Worm (Caenorhabditis elegans) whole organism, L3 larva: ENCODE data around the gene Y50D4C.12.

ENCODE experiments used
- R02D3.7 ChIP-seq: fragments of 150-350 bp; optimal IDR thresholded peaks from 2 replicates; lab custom pipeline; 2014; ENCODE audit warnings: missing biosample characterization, missing genetic modification characterization
- ZK546.5 ChIP-seq: sonication (generic microtip); optimal IDR thresholded peaks from 2 replicates; lab custom pipeline; 2017; ENCODE audit warnings: missing biosample characterization, missing genetic modification characterization
- aly-2 ChIP-seq: fragments of 150-350 bp; optimal IDR thresholded peaks from 2 replicates; lab custom pipeline; 2014; ENCODE audit warnings: missing biosample characterization, missing genetic modification characterization
- ama-1 ChIP-seq: fragments of 150-350 bp; optimal IDR thresholded peaks from 2 replicates; lab custom pipeline; 2018
- ceh-16 ChIP-seq: sonication (generic microtip); optimal IDR thresholded peaks from 2 replicates; lab custom pipeline; 2017; ENCODE audit warnings: missing biosample characterization, missing genetic modification characterization
- ceh-28 ChIP-seq: fragments of 150-350 bp; optimal IDR thresholded peaks from 2 replicates; lab custom pipeline; 2014; ENCODE audit warnings: missing biosample characterization, missing genetic modification reagents, missing genetic modification characterization
- ceh-82 ChIP-seq: fragments of 150-350 bp; optimal IDR thresholded peaks from 2 replicates; lab custom pipeline; 2014; ENCODE audit warnings: missing biosample characterization, missing genetic modification characterization
- daf-12 ChIP-seq: fragments of 150-350 bp; optimal IDR thresholded peaks from 2 replicates; lab custom pipeline; 2014; ENCODE audit warnings: missing biosample characterization, missing genetic modification reagents, missing genetic modification characterization
- egl-27 ChIP-seq: sonication (generic microtip); optimal IDR thresholded peaks from 4 replicates; lab custom pipeline; 2017; ENCODE audit warnings: missing biosample characterization, missing genetic modification reagents, missing genetic modification characterization
- egl-5 ChIP-seq: fragments of 150-350 bp; optimal IDR thresholded peaks from 2 replicates; lab custom pipeline; 2017; ENCODE audit warnings: missing biosample characterization, missing genetic modification reagents, missing genetic modification characterization, inconsistent platforms
- elt-2 ChIP-seq: sonication (generic microtip); optimal IDR thresholded peaks from 2 replicates; lab custom pipeline; 2016; ENCODE audit warnings: missing genetic modification reagents, mild to moderate bottlenecking, missing genetic modification characterization, missing compliant biosample characterization
- eor-1 ChIP-seq, 2 experiments: fragments of 150-350 bp; optimal IDR thresholded peaks; 2 replicates each; lab custom pipeline; 2014 to 2018; ENCODE audit warnings: missing biosample characterization in 2 of 2, missing genetic modification characterization in 2 of 2
- fkh-10 ChIP-seq: sonication (generic microtip); optimal IDR thresholded peaks from 2 replicates; lab custom pipeline; 2017; ENCODE audit warnings: missing biosample characterization, missing genetic modification reagents, missing genetic modification characterization
- fkh-2 ChIP-seq: fragments of 150-350 bp; optimal IDR thresholded peaks from 2 replicates; lab custom pipeline; 2014; ENCODE audit warnings: missing biosample characterization, missing genetic modification reagents, missing genetic modification characterization
- fos-1 ChIP-seq: fragments of 150-350 bp; optimal IDR thresholded peaks from 2 replicates; lab custom pipeline; 2014; ENCODE audit warnings: missing biosample characterization, missing genetic modification characterization
- hmg-11 ChIP-seq: sonication (generic microtip); optimal IDR thresholded peaks from 2 replicates; lab custom pipeline; 2016; ENCODE audit warnings: missing genetic modification characterization, missing compliant biosample characterization
- lin-15B ChIP-seq: fragments of 150-350 bp; optimal IDR thresholded peaks from 2 replicates; lab custom pipeline; 2014; ENCODE audit warnings: missing biosample characterization, missing genetic modification characterization
- lin-39 ChIP-seq: fragments of 150-350 bp; optimal IDR thresholded peaks from 2 replicates; lab custom pipeline; 2018; ENCODE audit warnings: missing biosample characterization, missing genetic modification reagents, missing genetic modification characterization
- mdl-1 ChIP-seq: fragments of 150-350 bp; optimal IDR thresholded peaks from 2 replicates; lab custom pipeline; 2014; ENCODE audit warnings: missing biosample characterization, missing genetic modification characterization
- nfya-1 ChIP-seq: sonication (generic microtip); optimal IDR thresholded peaks from 2 replicates; lab custom pipeline; 2017; ENCODE audit warnings: missing genetic modification characterization, mild to moderate bottlenecking, missing compliant biosample characterization, antibody characterized with exemption, moderate library complexity; ENCODE audit not compliant: insufficient read depth
- nhr-12 ChIP-seq: fragments of 150-350 bp; optimal IDR thresholded peaks from 2 replicates; lab custom pipeline; 2014; ENCODE audit warnings: missing biosample characterization, missing genetic modification characterization
- nhr-23 ChIP-seq: fragments of 150-350 bp; optimal IDR thresholded peaks from 2 replicates; lab custom pipeline; 2014; ENCODE audit warnings: missing biosample characterization, missing genetic modification reagents, missing genetic modification characterization
- nhr-28 ChIP-seq: fragments of 150-350 bp; optimal IDR thresholded peaks from 2 replicates; lab custom pipeline; 2014; ENCODE audit warnings: missing biosample characterization, missing genetic modification characterization
- nhr-67 ChIP-seq: fragments of 150-350 bp; optimal IDR thresholded peaks from 2 replicates; lab custom pipeline; 2014; ENCODE audit warnings: missing biosample characterization, missing genetic modification characterization
- nhr-76 ChIP-seq: fragments of 150-350 bp; sonication (generic microtip); optimal IDR thresholded peaks from 5 replicates; lab custom pipeline; 2014; ENCODE audit warnings: missing biosample characterization, missing genetic modification characterization
- pha-4 ChIP-seq: fragments of 150-350 bp; optimal IDR thresholded peaks from 2 replicates; lab custom pipeline; 2014; ENCODE audit warnings: missing biosample characterization, missing genetic modification reagents, missing genetic modification characterization
- pqm-1 ChIP-seq: fragments of 150-350 bp; optimal IDR thresholded peaks from 2 replicates; lab custom pipeline; 2017; ENCODE audit warnings: missing biosample characterization, missing genetic modification characterization, inconsistent platforms
- sea-2 ChIP-seq: fragments of 150-350 bp; sonication (generic microtip); optimal IDR thresholded peaks from 4 replicates; lab custom pipeline; 2014; ENCODE audit warnings: missing biosample characterization, missing genetic modification reagents, missing genetic modification characterization
- skn-1 ChIP-seq: fragments of 150-350 bp; optimal IDR thresholded peaks from 2 replicates; lab custom pipeline; 2014; ENCODE audit warnings: missing biosample characterization, missing genetic modification characterization
- tbx-2 ChIP-seq: sonication (generic microtip); optimal IDR thresholded peaks from 2 replicates; lab custom pipeline; 2016; ENCODE audit warnings: mild to moderate bottlenecking, missing genetic modification characterization, missing compliant biosample characterization
- unc-39 ChIP-seq: sonication (generic microtip); optimal IDR thresholded peaks from 4 replicates; lab custom pipeline; 2017; ENCODE audit warnings: missing biosample characterization, missing genetic modification characterization
- unc-62 ChIP-seq: fragments of 150-350 bp; sonication (generic microtip); optimal IDR thresholded peaks from 4 replicates; lab custom pipeline; 2014; ENCODE audit warnings: missing biosample characterization, missing genetic modification reagents, missing genetic modification characterization
- zag-1 ChIP-seq: fragments of 150-350 bp; optimal IDR thresholded peaks from 2 replicates; lab custom pipeline; 2014; ENCODE audit warnings: missing biosample characterization, missing genetic modification characterization
- ztf-4 ChIP-seq: fragments of 150-350 bp; optimal IDR thresholded peaks from 2 replicates; lab custom pipeline; 2014; ENCODE audit warnings: missing biosample characterization, missing genetic modification characterization

Gene Y50D4C.12

ce11 chrV:976498-977063 is 5.8 kb upstream of the Y50D4C.12 start:
- TF ChIP-seq ceh-16 (no peak), elt-2 (peak; percentile 60), pqm-1 (tag; lab: Kevin White, UChicago) (peak; percentile 48)

- TF ChIP-seq zag-1 (tag; lab: Kevin White, UChicago) (no peak), eor-1 (tag; optimal IDR thresholded peaks at IDR 0.05; lab: Kevin White, UChicago) (no peak), pha-4 (peak; percentile 88)
These were observed 4.5 kb upstream of the Y50D4C.12 start for ce11 chrV:977853-978252.

- no peak for TF ChIP-seq aly-2 (tag; lab: Kevin White, UChicago)
- no peak for TF ChIP-seq fos-1 (tag; lab: Kevin White, UChicago)
- no peak for TF ChIP-seq nhr-12 (tag; lab: Kevin White, UChicago)
- TF ChIP-seq hmg-11 = no peak
- TF ChIP-seq nhr-67 = no peak
- TF ChIP-seq skn-1 (tag; lab: Kevin White, UChicago) = no peak
- TF ChIP-seq nhr-76 (tag; lab: Kevin White, UChicago) = no peak
- no peak for TF ChIP-seq mdl-1
- no peak for TF ChIP-seq nhr-28 (tag; lab: Kevin White, UChicago)
- TF ChIP-seq ZK546.5 (tag; lab: Kevin White, UChicago) = no peak
- no peak for TF ChIP-seq ceh-28 (tag; lab: Kevin White, UChicago)
- TF ChIP-seq fkh-2 (tag; lab: Kevin White, UChicago) = no peak
- TF ChIP-seq egl-5 (tag; lab: Kevin White, UChicago) = no peak
- no peak for TF ChIP-seq ceh-82 (tag; lab: Kevin White, UChicago)
- TF ChIP-seq egl-27 (tag; lab: Kevin White, UChicago) = no peak
These were observed 3.8 kb upstream of the Y50D4C.12 start for ce11 chrV:978617-979016.

ce11 chrV:979698-980097 is 2.7 kb upstream of the Y50D4C.12 start:
- peak; percentile 43 for TF ChIP-seq lin-39 (tag; lab: Kevin White, UChicago)
- peak; percentile 4 for TF ChIP-seq lin-15B
- no peak for TF ChIP-seq unc-62
- peak; percentile 61 for TF ChIP-seq pha-4
- no peak for TF ChIP-seq ztf-4
- peak; percentile 21 for TF ChIP-seq fkh-10
- no peak for TF ChIP-seq hmg-11
- peak; percentile 83 for TF ChIP-seq nfya-1 (tag; lab: Kevin White, UChicago)

- TF ChIP-seq tbx-2 (tag; lab: Kevin White, UChicago) = no peak
- TF ChIP-seq nfya-1 (tag; lab: Kevin White, UChicago) = peak; percentile 70
These were observed 739 bp downstream of the Y50D4C.12 start for ce11 chrV:983120-983519.

ce11 chrV:990300-990699 is 7.9 kb downstream of the Y50D4C.12 start:
- TF ChIP-seq pqm-1 (tag; lab: Kevin White, UChicago) = no peak
- TF ChIP-seq nhr-23 (tag; lab: Kevin White, UChicago) = no peak
- no peak for TF ChIP-seq pha-4
- no peak for TF ChIP-seq fkh-2 (tag; lab: Kevin White, UChicago)
- TF ChIP-seq ama-1 (lab: Kevin White, UChicago) = no peak
- TF ChIP-seq tbx-2 (tag; lab: Kevin White, UChicago) = no peak
- TF ChIP-seq unc-39 = no peak
- TF ChIP-seq sea-2 = no peak
- no peak for TF ChIP-seq zag-1 (tag; lab: Kevin White, UChicago)
- no peak for TF ChIP-seq egl-5 (tag; lab: Kevin White, UChicago)
- no peak for TF ChIP-seq daf-12
- no peak for TF ChIP-seq R02D3.7 (tag; lab: Kevin White, UChicago)
- TF ChIP-seq lin-39 (tag; lab: Kevin White, UChicago) = no peak
